Worm (Caenorhabditis elegans) whole organism, mixed stage, embryonic: Measurements from ENCODE around the gene txt-6.
A peak's percentile ranks its signal among the peaks of the same experiment; 100 is the strongest.

Experiments used
- blmp-1 ChIP-seq: fragments of 150-350 bp; optimal IDR thresholded peaks from 2 replicates; lab custom pipeline; 2014; ENCODE audit warnings: missing biosample characterization, missing genetic modification characterization
- ceh-39 ChIP-seq: fragments of 150-350 bp; optimal IDR thresholded peaks from 2 replicates; lab custom pipeline; 2014; ENCODE audit warnings: missing biosample characterization, missing genetic modification characterization
- cnd-1 ChIP-seq: fragments of 200-800 bp; sonication (Bioruptor generic); optimal IDR thresholded peaks from 2 replicates; lab custom pipeline; 2018; ENCODE audit warnings: mild to moderate bottlenecking, missing genetic modification characterization, missing compliant biosample characterization
- elt-1 ChIP-seq: sonication (generic microtip); optimal IDR thresholded peaks from 2 replicates; lab custom pipeline; 2017; ENCODE audit warnings: missing genetic modification characterization, mild to moderate bottlenecking, missing compliant biosample characterization, antibody characterized with exemption, moderate library complexity, borderline replicate concordance; ENCODE audit not compliant: insufficient read depth
- lsy-2 ChIP-seq: fragments of 150-350 bp; optimal IDR thresholded peaks from 2 replicates; lab custom pipeline; 2014; ENCODE audit warnings: missing biosample characterization, missing genetic modification characterization
- mab-5 ChIP-seq: fragments of 150-350 bp; optimal IDR thresholded peaks from 2 replicates; lab custom pipeline; 2014; ENCODE audit warnings: missing biosample characterization, missing genetic modification characterization
- mep-1 ChIP-seq: fragments of 150-350 bp; optimal IDR thresholded peaks from 2 replicates; lab custom pipeline; 2017; ENCODE audit warnings: missing biosample characterization, missing genetic modification reagents, missing genetic modification characterization, inconsistent platforms
- snpc-4 ChIP-seq: fragments of 150-350 bp; optimal IDR thresholded peaks from 2 replicates; lab custom pipeline; 2014; ENCODE audit warnings: missing biosample characterization, missing genetic modification characterization
- unc-62 ChIP-seq: fragments of 150-350 bp; optimal IDR thresholded peaks from 2 replicates; lab custom pipeline; 2014; ENCODE audit warnings: missing biosample characterization, missing genetic modification reagents, missing genetic modification characterization

ce11 chrV:4569999-4570627, 36.6 kb downstream of the txt-6 start, which contains the start of gene sut-2:
- TF ChIP-seq ceh-39 (no peak), unc-62 (GFP tag; lab: Kevin White, UChicago) (no peak), lsy-2 (tag; lab: Kevin White, UChicago) (peak; percentile 7), snpc-4 (tag; lab: Kevin White, UChicago) (no peak), blmp-1 (tag; lab: Kevin White, UChicago) (no peak), mep-1 (tag; lab: Kevin White, UChicago) (peak; percentile 7), mab-5 (tag; lab: Kevin White, UChicago) (no peak), cnd-1 (tag; lab: Kevin White, UChicago) (no peak), elt-1 (tag; lab: Kevin White, UChicago) (no peak)
